Worm (Caenorhabditis elegans) whole organism, L1 larva: Measurements from ENCODE around the gene C16C8.16.
A peak's percentile ranks its signal among the peaks of the same experiment; 100 is the strongest.

ENCODE experiments used
- C04F5.9 ChIP-seq: sonication (generic microtip); optimal IDR thresholded peaks from 2 replicates; lab custom pipeline; 2016; ENCODE audit warnings: missing genetic modification characterization, missing compliant biosample characterization
- alr-1 ChIP-seq: fragments of 200-800 bp; sonication (Bioruptor generic); optimal IDR thresholded peaks from 2 replicates; lab custom pipeline; 2018; ENCODE audit warnings: borderline replicate concordance, mild to moderate bottlenecking, missing genetic modification characterization, missing compliant biosample characterization
- aly-2 ChIP-seq: fragments of 150-350 bp; optimal IDR thresholded peaks from 2 replicates; lab custom pipeline; 2014; ENCODE audit warnings: missing biosample characterization, missing genetic modification characterization
- ceh-8 ChIP-seq: fragments of 200-800 bp; sonication (Bioruptor generic); optimal IDR thresholded peaks from 2 replicates; lab custom pipeline; 2018; ENCODE audit warnings: mild to moderate bottlenecking, missing genetic modification characterization, moderate library complexity, missing compliant biosample characterization
- dpl-1 ChIP-seq, 3 experiments: fragments of 150-350 bp in 2 of 3; sonication (generic microtip) in 1 of 3; optimal IDR thresholded peaks; 2 replicates each; lab custom pipeline; 2014 to 2017; ENCODE audit warnings: missing biosample characterization in 3 of 3, missing genetic modification characterization in 3 of 3, missing genetic modification reagents in 3 of 3
- elt-2 ChIP-seq: sonication (generic microtip); optimal IDR thresholded peaks from 2 replicates; lab custom pipeline; 2016; ENCODE audit warnings: missing genetic modification characterization, mild to moderate bottlenecking, inconsistent platforms, missing compliant biosample characterization, missing genetic modification reagents
- fos-1 ChIP-seq: fragments of 150-350 bp; optimal IDR thresholded peaks from 2 replicates; lab custom pipeline; 2014; ENCODE audit warnings: missing biosample characterization, missing genetic modification characterization
- grh-1 ChIP-seq: fragments of 200-800 bp; sonication (Bioruptor generic); IDR thresholded peaks from 2 replicates; pipeline ENCODE4 v1.3.6; 2022; ENCODE audit warnings: missing genetic modification reagents, missing genetic modification characterization, missing compliant biosample characterization
- hlh-17 ChIP-seq: fragments of 200-800 bp; sonication (Bioruptor generic); optimal IDR thresholded peaks from 2 replicates; lab custom pipeline; 2018; ENCODE audit warnings: missing genetic modification characterization, mild to moderate bottlenecking, missing compliant biosample characterization, moderate library complexity, borderline replicate concordance
- hlh-4 ChIP-seq: sonication (generic microtip); optimal IDR thresholded peaks from 2 replicates; lab custom pipeline; 2016; ENCODE audit warnings: mild to moderate bottlenecking, missing genetic modification characterization, missing compliant biosample characterization
- hpl-2 ChIP-seq: fragments of 150-350 bp; optimal IDR thresholded peaks from 2 replicates; lab custom pipeline; 2014; ENCODE audit warnings: missing biosample characterization, missing genetic modification reagents, missing genetic modification characterization
- irx-1 ChIP-seq: sonication (generic microtip); optimal IDR thresholded peaks from 2 replicates; lab custom pipeline; 2016; ENCODE audit warnings: missing genetic modification characterization, missing compliant biosample characterization
- isw-1 ChIP-seq: fragments of 200-800 bp; sonication (Bioruptor generic); IDR thresholded peaks from 2 replicates; pipeline ENCODE4 v1.3.6; 2022; ENCODE audit warnings: missing genetic modification characterization, missing compliant biosample characterization
- jun-1 ChIP-seq: fragments of 150-350 bp; optimal IDR thresholded peaks from 2 replicates; lab custom pipeline; 2014; ENCODE audit warnings: missing biosample characterization, missing genetic modification reagents, missing genetic modification characterization
- lin-13 ChIP-seq: fragments of 150-350 bp; optimal IDR thresholded peaks from 2 replicates; lab custom pipeline; 2014; ENCODE audit warnings: missing biosample characterization, missing genetic modification reagents, missing genetic modification characterization
- lin-14 ChIP-seq: fragments of 200-800 bp; sonication (Bioruptor generic); optimal IDR thresholded peaks from 2 replicates; lab custom pipeline; 2018; ENCODE audit warnings: mild to moderate bottlenecking, missing genetic modification characterization, moderate library complexity, missing compliant biosample characterization
- lin-15B ChIP-seq: fragments of 150-350 bp; sonication (generic microtip); optimal IDR thresholded peaks from 3 replicates; lab custom pipeline; 2014; ENCODE audit warnings: missing biosample characterization, missing genetic modification characterization
- lin-39 ChIP-seq: fragments of 150-350 bp; optimal IDR thresholded peaks from 2 replicates; lab custom pipeline; 2014; ENCODE audit warnings: missing biosample characterization, missing genetic modification reagents, missing genetic modification characterization
- lsy-2 ChIP-seq, 2 experiments: fragments of 150-350 bp; optimal IDR thresholded peaks; 2 replicates each; lab custom pipeline; 2014; ENCODE audit warnings: missing biosample characterization in 2 of 2, missing genetic modification characterization in 2 of 2
- mef-2 ChIP-seq: fragments of 150-350 bp; optimal IDR thresholded peaks from 2 replicates; lab custom pipeline; 2014; ENCODE audit warnings: missing biosample characterization, missing genetic modification characterization
- nhr-12 ChIP-seq: sonication (generic microtip); optimal IDR thresholded peaks from 2 replicates; lab custom pipeline; 2017; ENCODE audit warnings: missing biosample characterization, missing genetic modification characterization
- nhr-237 ChIP-seq: fragments of 150-350 bp; optimal IDR thresholded peaks from 2 replicates; lab custom pipeline; 2014; ENCODE audit warnings: missing biosample characterization, missing genetic modification characterization
- nhr-47 ChIP-seq: sonication (generic microtip); optimal IDR thresholded peaks from 2 replicates; lab custom pipeline; 2016; ENCODE audit warnings: mild to moderate bottlenecking, missing genetic modification characterization, moderate library complexity, missing compliant biosample characterization
- nhr-84 ChIP-seq: sonication (generic microtip); optimal IDR thresholded peaks from 2 replicates; lab custom pipeline; 2017; ENCODE audit warnings: missing biosample characterization, missing genetic modification characterization
- nhr-85 ChIP-seq: sonication (generic microtip); peaks from one replicate; lab custom pipeline; 2016; ENCODE audit warnings: missing genetic modification characterization, inconsistent platforms, missing compliant biosample characterization
- nhr-90 ChIP-seq: sonication (generic microtip); optimal IDR thresholded peaks from 2 replicates; lab custom pipeline; 2016; ENCODE audit warnings: mild to moderate bottlenecking, missing genetic modification characterization, missing compliant biosample characterization; ENCODE audit not compliant: poor library complexity
- pag-3 ChIP-seq: sonication (generic microtip); optimal IDR thresholded peaks from 2 replicates; lab custom pipeline; 2017; ENCODE audit warnings: missing genetic modification characterization, mild to moderate bottlenecking, missing compliant biosample characterization, antibody characterized with exemption, borderline replicate concordance; ENCODE audit not compliant: insufficient read depth
- rnt-1 ChIP-seq: sonication (generic microtip); optimal IDR thresholded peaks from 2 replicates; lab custom pipeline; 2016; ENCODE audit warnings: mild to moderate bottlenecking, missing genetic modification characterization, moderate library complexity, missing compliant biosample characterization
- snpc-4 ChIP-seq: fragments of 150-350 bp; optimal IDR thresholded peaks from 2 replicates; lab custom pipeline; 2014; ENCODE audit warnings: missing biosample characterization, missing genetic modification characterization
- sox-4 ChIP-seq: sonication (generic microtip); optimal IDR thresholded peaks from 2 replicates; lab custom pipeline; 2016; ENCODE audit warnings: missing genetic modification characterization, missing compliant biosample characterization
- sptf-1 ChIP-seq: fragments of 150-350 bp; optimal IDR thresholded peaks from 2 replicates; lab custom pipeline; 2014; ENCODE audit warnings: missing biosample characterization, missing genetic modification characterization
- unc-30 ChIP-seq: sonication (generic microtip); optimal IDR thresholded peaks from 2 replicates; lab custom pipeline; 2017; ENCODE audit warnings: missing biosample characterization, missing genetic modification characterization
- unc-62 ChIP-seq: fragments of 150-350 bp; optimal IDR thresholded peaks from 2 replicates; lab custom pipeline; 2014; ENCODE audit warnings: missing biosample characterization, missing genetic modification reagents, missing genetic modification characterization
- unc-86 ChIP-seq: sonication (generic microtip); optimal IDR thresholded peaks from 2 replicates; lab custom pipeline; 2016; ENCODE audit warnings: missing genetic modification characterization, missing compliant biosample characterization
- xbp-1 ChIP-seq: sonication (generic microtip); optimal IDR thresholded peaks from 2 replicates; lab custom pipeline; 2016; ENCODE audit warnings: missing genetic modification characterization, missing compliant biosample characterization
- zag-1 ChIP-seq: fragments of 150-350 bp; optimal IDR thresholded peaks from 2 replicates; lab custom pipeline; 2014; ENCODE audit warnings: missing biosample characterization, missing genetic modification characterization
- ztf-11 ChIP-seq, 2 experiments: sonication (generic microtip); optimal IDR thresholded peaks; 2 replicates each; lab custom pipeline; 2016 to 2017; ENCODE audit warnings: missing genetic modification characterization in 2 of 2, missing biosample characterization in 1 of 2, missing compliant biosample characterization in 1 of 2

The C16C8.16 gene

ce11 chrII:3428158-3428704, 17.3 kb upstream of the C16C8.16 start (continued):
- TF ChIP-seq fos-1 (tag; lab: Kevin White, UChicago) (no peak), rnt-1 (no peak), dpl-1 (GFP tag; optimal IDR thresholded peaks at IDR 0.05; lab: Kevin White, UChicago) (peak in 1 of 3 experiments; percentile 26), unc-30 (no peak), snpc-4 (tag; lab: Kevin White, UChicago) (no peak), unc-86 (tag; lab: Kevin White, UChicago) (peak; percentile 32), hlh-4 (tag; lab: Kevin White, UChicago) (no peak), lin-14 (GFP tag; lab: Kevin White, UChicago) (peak; percentile 88), alr-1 (no peak), zag-1 (no peak), hlh-17 (GFP tag; lab: Kevin White, UChicago) (no peak), nhr-47 (peak; percentile 48)

- TF ChIP-seq lin-39 (no peak), lin-13 (no peak), nhr-90 (tag; lab: Kevin White, UChicago) (no peak), jun-1 (no peak), sox-4 (tag; lab: Kevin White, UChicago) (no peak), irx-1 (tag; lab: Kevin White, UChicago) (no peak), mef-2 (tag; lab: Kevin White, UChicago) (no peak), nhr-237 (no peak), elt-2 (tag; lab: Kevin White, UChicago) (no peak), grh-1 (no peak), aly-2 (tag; lab: Kevin White, UChicago) (no peak), rnt-1 (no peak), nhr-12 (tag; lab: Kevin White, UChicago) (no peak), hlh-17 (GFP tag; lab: Kevin White, UChicago) (no peak), ceh-8 (GFP tag; lab: Kevin White, UChicago) (no peak), xbp-1 (tag; lab: Kevin White, UChicago) (no peak), nhr-84 (tag; lab: Kevin White, UChicago) (no peak), pag-3 (tag; lab: Kevin White, UChicago) (no peak), lsy-2 (tag; optimal IDR thresholded peaks at IDR 0.05; lab: Kevin White, UChicago) (no peak), sptf-1 (no peak)
Measured at ce11 chrII:3429400-3429799, 16.2 kb upstream of the C16C8.16 start, which contains the start of gene C16C8.18. Gene C16C8.18, plus strand, starts transcription at chrII:3429700.

ce11 chrII:3434893-3435503, 10.6 kb upstream of the C16C8.16 start:
- TF ChIP-seq lin-15B (tag; lab: Kevin White, UChicago) (no peak), ztf-11 (tag; optimal IDR thresholded peaks at IDR 0.05; lab: Kevin White, UChicago) (no peak), lin-14 (GFP tag; lab: Kevin White, UChicago) (peak; percentile 37), rnt-1 (no peak), dpl-1 (GFP tag; optimal IDR thresholded peaks at IDR 0.05; lab: Kevin White, UChicago) (no peak), hpl-2 (GFP tag; lab: Kevin White, UChicago) (no peak), snpc-4 (tag; lab: Kevin White, UChicago) (peak; percentile 75), nhr-85 (no peak), isw-1 (GFP tag; lab: Robert Waterston, UW) (no peak), C04F5.9 (no peak), unc-62 (GFP tag; lab: Kevin White, UChicago) (no peak), unc-86 (tag; lab: Kevin White, UChicago) (no peak)
